Worm (Caenorhabditis elegans): ENCODE data around the gene ZK688.7.

ZK688.7 gene

DNA sequence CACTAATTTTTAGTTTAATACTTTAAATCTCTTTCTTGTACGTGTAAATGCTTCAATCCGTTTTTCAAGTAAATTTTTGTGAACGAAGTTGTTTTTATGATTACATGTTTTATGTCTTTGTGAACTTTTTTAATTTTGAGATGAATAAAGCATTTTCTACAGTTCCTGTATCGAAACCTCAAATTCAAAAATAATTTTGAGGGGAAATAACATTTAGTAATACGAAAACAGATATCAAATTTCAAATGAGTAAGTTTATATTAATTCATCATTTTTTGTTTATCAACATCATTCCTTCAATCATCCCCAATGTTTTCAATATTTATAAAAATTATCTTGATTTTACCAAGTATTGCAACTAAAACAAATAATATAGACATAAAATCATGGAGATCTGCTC is 26.1 kb upstream of the ZK688.7 start, which contains the start of gene C29E4.10:
TSS of gene C29E4.10 (plus strand) at position 301 of the 400 bp plus-strand sequence.
- TF ChIP-seq mep-1 (tag; optimal IDR thresholded peaks at IDR 0.05) (no peak), daf-19 (GFP tag; conservative IDR thresholded peaks at IDR 0.05) (no peak), ZK546.5 (tag; optimal IDR thresholded peaks at IDR 0.05) (no peak), jun-1 (tag; optimal IDR thresholded peaks at IDR 0.05) (no peak), F49E8.2 (tag; optimal IDR thresholded peaks at IDR 0.05; ENCODE audit: borderline replicate concordance) (no peak), ZK337.2 (GFP tag; IDR thresholded peaks at IDR 0.05) (no peak), spr-3 (GFP tag; optimal IDR thresholded peaks at IDR 0.05) (no peak), ceh-44 (GFP tag; IDR thresholded peaks at IDR 0.05) (no peak), nhr-11 (tag; optimal IDR thresholded peaks at IDR 0.05) (no peak), F37D6.2 (tag; optimal IDR thresholded peaks at IDR 0.05) (no peak), D1046.2 (GFP tag; IDR thresholded peaks at IDR 0.05) (no peak), ceh-20 (GFP tag; IDR thresholded peaks at IDR 0.05) (no peak), nhr-237 (tag; optimal IDR thresholded peaks at IDR 0.05) (no peak), lin-39 (tag; optimal IDR thresholded peaks at IDR 0.05) (no peak), T20F7.1 (GFP tag; optimal IDR thresholded peaks at IDR 0.05) (no peak), ceh-32 (tag; optimal IDR thresholded peaks at IDR 0.05; ENCODE audit: poor library complexity) (no peak), unc-39 (tag; optimal IDR thresholded peaks at IDR 0.05) (no peak), T26A8.4 (GFP tag; IDR thresholded peaks at IDR 0.05) (no peak), cey-2 (tag; optimal IDR thresholded peaks at IDR 0.05; ENCODE audit: borderline replicate concordance, insufficient read depth) (no peak)

DNA sequence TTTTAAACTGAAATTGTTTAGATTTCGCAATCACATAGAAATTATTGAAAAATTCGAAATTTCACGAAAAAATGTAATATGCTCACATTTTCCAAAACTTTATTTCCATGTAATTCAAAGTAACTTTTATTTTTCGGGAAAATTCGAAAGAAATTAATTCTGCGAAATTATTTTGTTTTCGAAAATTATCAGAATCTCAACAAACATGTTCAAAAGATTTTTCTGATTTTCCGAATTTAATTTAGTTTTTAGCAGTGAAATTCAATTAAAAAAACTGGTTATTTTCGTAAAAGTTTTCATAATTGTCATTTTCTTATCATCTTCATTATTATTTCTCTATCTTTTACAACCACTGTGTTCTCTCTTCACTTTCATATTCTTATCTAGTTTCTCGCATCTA is 21.8 kb upstream of the ZK688.7 start, which contains the start of gene ran-2:
TSS of gene ran-2 (plus strand) at position 301 of the 400 bp plus-strand sequence.
- TF ChIP-seq pqm-1 (tag; optimal IDR thresholded peaks at IDR 0.05) (peak; percentile 22), daf-16 (GFP tag; optimal IDR thresholded peaks at IDR 0.05) (no peak), daf-16 (tag; optimal IDR thresholded peaks at IDR 0.05) (peak; percentile 50), madf-9 (GFP tag; conservative IDR thresholded peaks at IDR 0.05) (no peak), dve-1 (tag; optimal IDR thresholded peaks at IDR 0.05; ENCODE audit: insufficient read depth) (peak; percentile 16)

DNA sequence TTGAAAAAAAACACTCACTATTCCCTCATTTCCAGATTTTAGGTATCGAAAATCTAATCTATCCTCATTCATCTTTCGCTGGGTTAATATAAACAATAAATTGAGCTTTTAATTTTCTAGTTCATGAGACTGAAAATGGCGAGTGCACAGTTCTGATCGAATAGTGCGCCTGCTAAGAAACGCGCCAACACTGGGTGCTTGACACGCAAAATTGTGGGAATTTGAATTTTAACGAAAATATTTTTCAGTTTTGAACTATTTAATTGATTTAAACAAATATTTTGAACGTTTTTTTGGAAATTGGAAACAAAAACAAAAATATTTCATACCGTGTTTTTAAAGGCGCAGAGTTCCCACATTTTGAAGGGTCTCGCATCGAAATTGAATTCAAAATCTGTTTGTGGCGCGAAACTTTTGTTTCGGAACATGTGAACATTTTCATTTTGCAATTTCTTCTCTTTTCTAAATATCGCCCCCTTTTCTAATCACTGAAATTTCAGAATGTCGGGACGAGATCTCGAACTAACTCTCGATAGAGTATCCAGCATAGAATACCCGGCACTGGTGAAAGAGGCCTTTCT is 17.2 kb upstream of the ZK688.7 start, which contains the start of the genes C29E4.13 and npp-15:
TSS of gene C29E4.13 (minus strand) at position 169 of the 581 bp plus-strand sequence.
TSS of gene npp-15 (plus strand) at position 495 of the 581 bp plus-strand sequence.
- TF ChIP-seq Y105C5A.15 (GFP tag; IDR thresholded peaks at IDR 0.05) (no peak), T20F7.1 (GFP tag; optimal IDR thresholded peaks at IDR 0.05) (peak; percentile 72), lin-38 (GFP tag; IDR thresholded peaks at IDR 0.05) (peak; percentile 33; the same call in 1 of the 2 replicates), pqm-1 (tag; optimal IDR thresholded peaks at IDR 0.05) (peak; percentile 21), hlh-30 (tag; optimal IDR thresholded peaks at IDR 0.05; ENCODE audit: insufficient read depth) (peak; percentile 12), dve-1 (tag; optimal IDR thresholded peaks at IDR 0.05; ENCODE audit: insufficient read depth) (peak; percentile 28), daf-16 (GFP tag; optimal IDR thresholded peaks at IDR 0.05) (no peak), daf-16 (tag; optimal IDR thresholded peaks at IDR 0.05) (peak; percentile 37), dpl-1 (GFP tag; optimal IDR thresholded peaks at IDR 0.05) (peak; percentile 81), nhr-11 (tag; optimal IDR thresholded peaks at IDR 0.05) (no peak), nhr-28 (tag; optimal IDR thresholded peaks at IDR 0.05) (peak; percentile 34), daf-8 (GFP tag; IDR thresholded peaks at IDR 0.05) (no peak), unc-130 (GFP tag; optimal IDR thresholded peaks at IDR 0.05) (peak; percentile 39), mep-1 (tag; optimal IDR thresholded peaks at IDR 0.05) (peak; percentile 10), mes-2 (tag; optimal IDR thresholded peaks at IDR 0.05; ENCODE audit: poor library complexity, severe bottlenecking) (peak; percentile 64)

DNA sequence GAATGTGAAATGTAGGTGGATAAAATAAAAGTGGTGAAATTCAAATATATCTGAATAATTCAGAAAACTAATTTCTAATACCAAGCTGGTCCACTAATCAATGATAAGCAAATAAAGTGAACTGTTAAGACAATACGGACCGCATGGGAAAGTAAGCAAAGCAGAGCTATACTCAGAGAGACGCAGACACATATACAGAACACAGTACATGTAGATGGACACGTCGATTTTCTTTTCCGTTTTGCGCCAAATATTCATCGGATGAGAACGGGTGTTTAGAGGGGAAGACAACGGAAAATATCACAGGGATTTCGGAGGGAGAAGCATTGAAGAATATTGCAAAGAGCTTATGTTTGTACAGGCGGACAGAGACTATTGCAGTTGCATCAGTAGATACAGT is 14.5 kb upstream of the ZK688.7 start:
- TF ChIP-seq daf-16 (GFP tag; optimal IDR thresholded peaks at IDR 0.05) (no peak), daf-16 (tag; optimal IDR thresholded peaks at IDR 0.05) (no peak), aha-1 (tag) (peak; percentile 70), mes-2 (tag; optimal IDR thresholded peaks at IDR 0.05; ENCODE audit: poor library complexity, severe bottlenecking) (peak; percentile 7)

Measured in whole organism, L4 larva.